Worm (Caenorhabditis elegans) whole organism, L2 larva: ENCODE data around the gene srh-217.

Source experiments
- alr-1 ChIP-seq: fragments of 150-350 bp; optimal IDR thresholded peaks from 2 replicates; lab custom pipeline; 2014; ENCODE audit warnings: missing biosample characterization, missing genetic modification characterization
- ama-1 ChIP-seq: fragments of 150-350 bp; optimal IDR thresholded peaks from 2 replicates; lab custom pipeline; 2018; ENCODE audit warnings: inconsistent platforms
- ceh-16 ChIP-seq: fragments of 150-350 bp; optimal IDR thresholded peaks from 2 replicates; lab custom pipeline; 2014; ENCODE audit warnings: missing biosample characterization, missing genetic modification characterization
- dmd-4 ChIP-seq: sonication (generic microtip); optimal IDR thresholded peaks from 2 replicates; lab custom pipeline; 2017; ENCODE audit warnings: missing biosample characterization, missing genetic modification characterization
- egl-27 ChIP-seq: sonication (generic microtip); optimal IDR thresholded peaks from 3 replicates; lab custom pipeline; 2017; ENCODE audit warnings: missing biosample characterization, missing genetic modification reagents, missing genetic modification characterization
- lin-13 ChIP-seq: fragments of 150-350 bp; optimal IDR thresholded peaks from 2 replicates; lab custom pipeline; 2014; ENCODE audit warnings: missing biosample characterization, missing genetic modification reagents, missing genetic modification characterization
- mdl-1 ChIP-seq, 2 experiments: fragments of 150-350 bp in 1 of 2; sonication (generic microtip) in 1 of 2; optimal IDR thresholded peaks; 2 replicates each; lab custom pipeline; 2017; ENCODE audit warnings: missing biosample characterization in 2 of 2, missing genetic modification characterization in 2 of 2
- nhr-12 ChIP-seq: fragments of 150-350 bp; optimal IDR thresholded peaks from 2 replicates; lab custom pipeline; 2014; ENCODE audit warnings: missing biosample characterization, missing genetic modification characterization
- peb-1 ChIP-seq: fragments of 150-350 bp; optimal IDR thresholded peaks from 2 replicates; lab custom pipeline; 2014; ENCODE audit warnings: missing biosample characterization, missing genetic modification characterization

- no peak for TF ChIP-seq nhr-12 (tag; lab: Kevin White, UChicago)
- TF ChIP-seq ama-1 = no peak
- TF ChIP-seq dmd-4 (tag; lab: Kevin White, UChicago) = no peak
- TF ChIP-seq mdl-1 (tag; optimal IDR thresholded peaks at IDR 0.05; lab: Kevin White, UChicago) = no peak
- no peak for TF ChIP-seq peb-1 (tag; lab: Kevin White, UChicago)
- no peak for TF ChIP-seq alr-1 (tag; lab: Kevin White, UChicago)
- no peak for TF ChIP-seq ceh-16 (tag; lab: Kevin White, UChicago)
- TF ChIP-seq lin-13 (GFP tag; lab: Kevin White, UChicago) = no peak
- no peak for TF ChIP-seq egl-27
Measured at ce11 chrV:20171941-20172340, 23.4 kb downstream of the srh-217 start, which contains the start of gene srw-39.
